Fruit fly (Drosophila melanogaster): Measurements from ENCODE around the gene CG12259.

CG12259 gene

DNA sequence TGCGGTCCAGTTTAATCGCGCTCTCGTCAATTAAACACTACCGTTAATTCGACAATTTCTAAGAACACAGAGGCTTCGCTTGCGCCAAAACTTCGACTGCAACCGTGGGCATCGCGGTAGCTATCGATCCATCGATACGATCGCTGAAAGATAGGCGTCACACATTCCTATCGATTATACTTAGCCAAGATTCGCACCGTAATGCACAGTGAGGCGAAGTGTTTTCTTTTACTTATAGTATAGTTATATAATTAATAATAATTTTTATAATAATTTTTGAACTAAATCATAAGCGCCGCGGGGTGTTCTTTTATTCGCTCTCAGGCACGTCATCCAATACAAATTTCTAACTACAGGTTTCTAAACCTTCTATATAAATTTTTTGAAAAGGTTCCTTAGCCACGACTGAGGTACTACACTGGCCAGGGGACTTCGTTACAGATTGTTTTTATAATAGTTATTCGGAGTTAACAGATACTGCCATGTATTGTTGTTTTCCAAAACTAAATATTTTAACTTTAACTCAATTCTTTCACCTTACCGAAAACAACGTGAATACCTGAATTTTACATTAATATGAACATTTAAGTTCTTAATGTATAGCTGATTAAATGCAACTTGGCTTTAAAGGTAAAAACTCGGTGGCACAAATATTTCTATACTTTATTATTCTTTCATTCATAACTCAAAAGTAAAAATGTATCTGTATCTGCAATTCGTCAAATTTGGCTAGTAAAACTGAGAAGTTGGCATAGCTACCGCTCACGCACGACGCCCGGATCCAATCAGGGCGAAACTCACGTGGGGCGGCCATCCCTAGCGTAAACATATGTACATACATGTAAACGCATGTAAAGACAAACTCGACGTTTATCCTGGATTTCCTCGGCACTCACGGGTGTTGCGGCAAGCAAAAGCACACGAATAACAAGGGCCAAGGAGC lies 17.1 kb upstream of the CG12259 start, which contains the start of the genes NSD and BOD1 (continued):
- TF ChIP-seq disco-r (GFP tag; optimal IDR thresholded peaks at IDR 0.05) (no peak), CG16815 (GFP tag; optimal IDR thresholded peaks at IDR 0.05) (peak; percentile 41), ato (GFP tag; IDR thresholded peaks at IDR 0.05; ENCODE audit: partially characterized antibody) (peak; percentile 96), CG17186 (GFP tag; optimal IDR thresholded peaks at IDR 0.05) (peak; percentile 51), CG7372 (GFP tag; IDR thresholded peaks at IDR 0.05) (peak; percentile 53; the same call in 1 of the 2 replicates), Lpt (GFP tag; optimal IDR thresholded peaks at IDR 0.05) (no peak), CG11696 (GFP tag; IDR thresholded peaks at IDR 0.05) (no peak), Myb (GFP tag; optimal IDR thresholded peaks at IDR 0.05) (peak; percentile 44), CG32772 (GFP tag; IDR thresholded peaks at IDR 0.05) (peak; percentile 77), CG1602 (GFP tag; optimal IDR thresholded peaks at IDR 0.05) (peak; percentile 62), Hand (GFP tag; optimal IDR thresholded peaks at IDR 0.05) (no peak), Abd-B (GFP tag; optimal IDR thresholded peaks at IDR 0.05) (peak; percentile 61), insv (GFP tag; optimal IDR thresholded peaks at IDR 0.05) (no peak), abd-A (tag; optimal IDR thresholded peaks at IDR 0.05) (no peak), CG6791 (GFP tag; IDR thresholded peaks at IDR 0.05; ENCODE audit: partially characterized antibody) (peak; percentile 98), Gsc (GFP tag; IDR thresholded peaks at IDR 0.05) (no peak), B-H2 (GFP tag; optimal IDR thresholded peaks at IDR 0.05) (peak; percentile 27), CG3726 (GFP tag; IDR thresholded peaks at IDR 0.05) (peak; percentile 50; the same call in 1 of the 3 replicates), ATbp (GFP tag; optimal IDR thresholded peaks at IDR 0.05) (peak; percentile 47), CG9797 (GFP tag; optimal IDR thresholded peaks at IDR 0.05) (no peak), CG31365 (tag; optimal IDR thresholded peaks at IDR 0.05) (no peak), CG7987 (GFP tag; optimal IDR thresholded peaks at IDR 0.05) (peak; percentile 20), CG18011 (GFP tag; optimal IDR thresholded peaks at IDR 0.05) (no peak), CG15601 (tag; optimal IDR thresholded peaks at IDR 0.05) (no peak), CG4730 (GFP tag; IDR thresholded peaks at IDR 0.05) (0 out of 2 replicates have a peak, but pooled peaks have one; percentile 23), Doc3 (GFP tag; IDR thresholded peaks at IDR 0.05; ENCODE audit: partially characterized antibody) (peak; percentile 67), crp (GFP tag; optimal IDR thresholded peaks at IDR 0.05) (peak in 1 of 2 experiments; percentile 39), CG31388 (GFP tag; optimal IDR thresholded peaks at IDR 0.05) (no peak), Med (GFP tag) (peak; percentile 85), CG9727 (GFP tag; optimal IDR thresholded peaks at IDR 0.05) (peak; percentile 55), ems (GFP tag; optimal IDR thresholded peaks at IDR 0.05) (no peak), CG1832 (GFP tag; optimal IDR thresholded peaks at IDR 0.05) (no peak), Doc2 (GFP tag; IDR thresholded peaks at IDR 0.05) (no peak), CG34224 (GFP tag; IDR thresholded peaks at IDR 0.05; ENCODE audit: partially characterized antibody) (peak; percentile 81), CG14050 (GFP tag; IDR thresholded peaks at IDR 0.05) (peak; percentile 43; the same call in 2 of the 3 replicates), Dfd (GFP tag; optimal IDR thresholded peaks at IDR 0.05) (no peak), CG13296 (GFP tag; optimal IDR thresholded peaks at IDR 0.05) (no peak), CG9817 (tag; optimal IDR thresholded peaks at IDR 0.05) (peak; percentile 60), CG32532 (GFP tag; IDR thresholded peaks at IDR 0.05) (peak; percentile 84), HLH3B (GFP tag; IDR thresholded peaks at IDR 0.05) (peak; percentile 52; the same call in 1 of the 2 replicates), luna (GFP tag; optimal IDR thresholded peaks at IDR 0.05) (no peak), CG1647 (GFP tag; optimal IDR thresholded peaks at IDR 0.05) (peak; percentile 27), exex (tag; optimal IDR thresholded peaks at IDR 0.05) (no peak), HHEX (GFP tag; optimal IDR thresholded peaks at IDR 0.05) (peak; percentile 28), CG6175 (GFP tag; IDR thresholded peaks at IDR 0.05) (peak; percentile 79), Bgb (GFP tag; IDR thresholded peaks at IDR 0.05; ENCODE audit: partially characterized antibody) (peak; percentile 98), ro (GFP tag; IDR thresholded peaks at IDR 0.05) (peak; percentile 34; the same call in 1 of the 2 replicates)

All from whole organism, embryonic.